Worm (Caenorhabditis elegans) whole organism, L4 larva: ENCODE data around the gene twk-44.
A peak's percentile ranks its signal among the peaks of the same experiment; 100 is the strongest.

ENCODE experiments used
- ceh-82 ChIP-seq: sonication (generic microtip); optimal IDR thresholded peaks from 2 replicates; lab custom pipeline; 2017; ENCODE audit warnings: missing biosample characterization, missing genetic modification characterization
- duxl-1 ChIP-seq: sonication (generic microtip); optimal IDR thresholded peaks from 2 replicates; lab custom pipeline; 2016; ENCODE audit warnings: mild to moderate bottlenecking, missing genetic modification characterization, moderate library complexity, missing compliant biosample characterization; ENCODE audit not compliant: poor library complexity
- egl-43 ChIP-seq: fragments of 200-800 bp; sonication (Bioruptor generic); IDR thresholded peaks from 2 replicates; pipeline ENCODE4 v1.3.6; 2022; ENCODE audit warnings: missing genetic modification reagents, missing genetic modification characterization, missing compliant biosample characterization
- fkh-10 ChIP-seq: fragments of 150-350 bp; optimal IDR thresholded peaks from 2 replicates; lab custom pipeline; 2014; ENCODE audit warnings: missing biosample characterization, missing genetic modification reagents, missing genetic modification characterization
- lin-13 ChIP-seq: fragments of 150-350 bp; optimal IDR thresholded peaks from 2 replicates; lab custom pipeline; 2014; ENCODE audit warnings: missing biosample characterization, missing genetic modification reagents, missing genetic modification characterization
- nhr-11 ChIP-seq: fragments of 150-350 bp; optimal IDR thresholded peaks from 2 replicates; lab custom pipeline; 2014; ENCODE audit warnings: missing biosample characterization, missing genetic modification characterization
- nhr-237 ChIP-seq: sonication (generic microtip); optimal IDR thresholded peaks from 2 replicates; lab custom pipeline; 2017; ENCODE audit warnings: missing biosample characterization, missing genetic modification characterization
- nhr-6 ChIP-seq: fragments of 150-350 bp; optimal IDR thresholded peaks from 2 replicates; lab custom pipeline; 2014; ENCODE audit warnings: missing biosample characterization, missing genetic modification characterization
- pha-4 ChIP-seq, 2 experiments: fragments of 150-350 bp in 1 of 2; fragments of 200-800 bp in 1 of 2; sonication (Bioruptor generic) in 1 of 2; IDR thresholded peaks in 1 of 2; optimal IDR thresholded peaks in 1 of 2; 2 replicates each; pipeline versions ENCODE4 v1.3.6 to Lab custom; 2014 to 2022; ENCODE audit warnings: missing genetic modification characterization in 2 of 2, missing genetic modification reagents in 2 of 2, missing biosample characterization in 1 of 2, missing compliant biosample characterization in 1 of 2
- unc-62 ChIP-seq, 3 experiments: fragments of 150-350 bp in 1 of 3; sonication (generic microtip); optimal IDR thresholded peaks in 2 of 3; peaks in 1 of 3; 1 replicate in 1 of 3; 2 replicates in 2 of 3; lab custom pipeline; 2014 to 2017; ENCODE audit warnings: missing biosample characterization in 3 of 3, missing genetic modification characterization in 3 of 3, missing genetic modification reagents in 3 of 3, missing genotype in 1 of 3
- zag-1 ChIP-seq: fragments of 150-350 bp; optimal IDR thresholded peaks from 2 replicates; lab custom pipeline; 2014; ENCODE audit warnings: missing biosample characterization, missing genetic modification characterization
- ztf-11 ChIP-seq: fragments of 150-350 bp; optimal IDR thresholded peaks from 2 replicates; lab custom pipeline; 2014; ENCODE audit warnings: missing biosample characterization, missing genetic modification characterization

- TF ChIP-seq ceh-82 (tag; lab: Kevin White, UChicago) (no peak), egl-43 (no peak), fkh-10 (GFP tag; lab: Kevin White, UChicago) (no peak), nhr-6 (no peak), nhr-11 (no peak), lin-13 (GFP tag; lab: Kevin White, UChicago) (no peak), pha-4 (GFP tag; IDR thresholded peaks at IDR 0.05; lab: Robert Waterston, UW) (no peak), pha-4 (tag; optimal IDR thresholded peaks at IDR 0.05; lab: Kevin White, UChicago) (no peak), duxl-1 (tag; lab: Kevin White, UChicago) (no peak), zag-1 (tag; lab: Kevin White, UChicago) (no peak), unc-62 (GFP tag; optimal IDR thresholded peaks at IDR 0.05 in 1 of 2; lab: Kevin White, UChicago) (peak in 1 of 2 experiments; percentile 9), unc-62 (tag; optimal IDR thresholded peaks at IDR 0.05; lab: Kevin White, UChicago) (no peak), ztf-11 (tag; lab: Kevin White, UChicago) (no peak), nhr-237 (tag; lab: Kevin White, UChicago) (no peak)
These were observed at the start of gene twk-44 for ce11 chrX:11627013-11627412.
